Worm (Caenorhabditis elegans) whole organism, L1 larva: Measurements from ENCODE around the gene tnt-2.

Experiments used
- C34B4.2 ChIP-seq: sonication (generic microtip); optimal IDR thresholded peaks from 2 replicates; lab custom pipeline; 2017; ENCODE audit warnings: mild to moderate bottlenecking, missing genetic modification characterization, missing compliant biosample characterization
- F16B12.6 ChIP-seq: fragments of 150-350 bp; optimal IDR thresholded peaks from 2 replicates; lab custom pipeline; 2014; ENCODE audit warnings: missing biosample characterization, missing genetic modification characterization
- Y116A8C.19 ChIP-seq: sonication (generic microtip); optimal IDR thresholded peaks from 2 replicates; lab custom pipeline; 2016; ENCODE audit warnings: missing compliant biosample characterization, missing genetic modification characterization, borderline replicate concordance
- blmp-1 ChIP-seq: fragments of 150-350 bp; optimal IDR thresholded peaks from 2 replicates; lab custom pipeline; 2014; ENCODE audit warnings: missing biosample characterization, missing genetic modification characterization
- ces-1 ChIP-seq: fragments of 150-350 bp; optimal IDR thresholded peaks from 2 replicates; lab custom pipeline; 2014; ENCODE audit warnings: missing biosample characterization, missing genetic modification reagents, missing genetic modification characterization
- efl-1 ChIP-seq, 4 experiments: fragments of 150-350 bp; optimal IDR thresholded peaks in 3 of 4; peaks in 1 of 4; 1 replicate in 1 of 4; 2 replicates in 3 of 4; lab custom pipeline; 2014; ENCODE audit warnings: missing biosample characterization in 2 of 4, missing genetic modification characterization in 2 of 4, missing genetic modification reagents in 2 of 4
- elt-2 ChIP-seq: sonication (generic microtip); optimal IDR thresholded peaks from 2 replicates; lab custom pipeline; 2016; ENCODE audit warnings: missing genetic modification characterization, mild to moderate bottlenecking, inconsistent platforms, missing compliant biosample characterization, missing genetic modification reagents
- ets-5 ChIP-seq: fragments of 200-800 bp; sonication (Bioruptor generic); IDR thresholded peaks from 2 replicates; pipeline ENCODE4 v1.3.6; 2022; ENCODE audit warnings: missing genetic modification characterization, missing compliant biosample characterization
- fkh-10 ChIP-seq: sonication (generic microtip); optimal IDR thresholded peaks from 2 replicates; lab custom pipeline; 2017; ENCODE audit warnings: missing biosample characterization, missing genetic modification reagents, missing genetic modification characterization
- hpl-2 ChIP-seq: fragments of 150-350 bp; optimal IDR thresholded peaks from 2 replicates; lab custom pipeline; 2014; ENCODE audit warnings: missing biosample characterization, missing genetic modification reagents, missing genetic modification characterization
- irx-1 ChIP-seq: sonication (generic microtip); optimal IDR thresholded peaks from 2 replicates; lab custom pipeline; 2016; ENCODE audit warnings: missing genetic modification characterization, missing compliant biosample characterization
- isw-1 ChIP-seq: fragments of 200-800 bp; sonication (Bioruptor generic); IDR thresholded peaks from 2 replicates; pipeline ENCODE4 v1.3.6; 2022; ENCODE audit warnings: missing genetic modification characterization, missing compliant biosample characterization
- lin-14 ChIP-seq: fragments of 200-800 bp; sonication (Bioruptor generic); optimal IDR thresholded peaks from 2 replicates; lab custom pipeline; 2018; ENCODE audit warnings: mild to moderate bottlenecking, missing genetic modification characterization, moderate library complexity, missing compliant biosample characterization
- lin-15B ChIP-seq: fragments of 150-350 bp; sonication (generic microtip); optimal IDR thresholded peaks from 3 replicates; lab custom pipeline; 2014; ENCODE audit warnings: missing biosample characterization, missing genetic modification characterization
- lin-35 ChIP-seq, 2 experiments: fragments of 150-350 bp; optimal IDR thresholded peaks; 2 replicates each; lab custom pipeline; 2014; ENCODE audit warnings: missing biosample characterization in 2 of 2, missing genetic modification characterization in 2 of 2, missing genetic modification reagents in 2 of 2
- nhr-19 ChIP-seq: fragments of 200-800 bp; sonication (Bioruptor generic); conservative IDR thresholded peaks from 2 replicates; pipeline ENCODE4 v1.3.6; 2022; ENCODE audit warnings: missing genetic modification characterization, missing compliant biosample characterization
- nhr-20 ChIP-seq: sonication (generic microtip); optimal IDR thresholded peaks from 2 replicates; lab custom pipeline; 2016; ENCODE audit warnings: mild to moderate bottlenecking, missing genetic modification characterization, missing compliant biosample characterization
- nhr-237 ChIP-seq: fragments of 150-350 bp; optimal IDR thresholded peaks from 2 replicates; lab custom pipeline; 2014; ENCODE audit warnings: missing biosample characterization, missing genetic modification characterization
- nhr-28 ChIP-seq: fragments of 150-350 bp; optimal IDR thresholded peaks from 2 replicates; lab custom pipeline; 2014; ENCODE audit warnings: missing biosample characterization, missing genetic modification characterization
- nhr-47 ChIP-seq: sonication (generic microtip); optimal IDR thresholded peaks from 2 replicates; lab custom pipeline; 2016; ENCODE audit warnings: mild to moderate bottlenecking, missing genetic modification characterization, moderate library complexity, missing compliant biosample characterization
- nhr-77 ChIP-seq: fragments of 150-350 bp; optimal IDR thresholded peaks from 2 replicates; lab custom pipeline; 2014; ENCODE audit warnings: missing biosample characterization, missing genetic modification characterization
- nhr-85 ChIP-seq: sonication (generic microtip); peaks from one replicate; lab custom pipeline; 2016; ENCODE audit warnings: missing genetic modification characterization, inconsistent platforms, missing compliant biosample characterization
- pax-3 ChIP-seq: fragments of 200-800 bp; sonication (Bioruptor generic); optimal IDR thresholded peaks from 2 replicates; lab custom pipeline; 2018; ENCODE audit warnings: mild to moderate bottlenecking, missing genetic modification characterization, moderate library complexity, missing compliant biosample characterization
- pqm-1 ChIP-seq: sonication (generic microtip); optimal IDR thresholded peaks from 3 replicates; lab custom pipeline; 2017; ENCODE audit warnings: missing biosample characterization, missing genetic modification characterization
- rnt-1 ChIP-seq: sonication (generic microtip); optimal IDR thresholded peaks from 2 replicates; lab custom pipeline; 2016; ENCODE audit warnings: mild to moderate bottlenecking, missing genetic modification characterization, moderate library complexity, missing compliant biosample characterization
- snu-23 ChIP-seq: sonication (generic microtip); optimal IDR thresholded peaks from 2 replicates; lab custom pipeline; 2016; ENCODE audit warnings: missing genetic modification characterization, missing compliant biosample characterization
- sptf-1 ChIP-seq: fragments of 150-350 bp; optimal IDR thresholded peaks from 2 replicates; lab custom pipeline; 2014; ENCODE audit warnings: missing biosample characterization, missing genetic modification characterization
- sup-37 ChIP-seq: fragments of 200-800 bp; sonication (Bioruptor generic); optimal IDR thresholded peaks from 2 replicates; lab custom pipeline; 2018; ENCODE audit warnings: mild to moderate bottlenecking, missing genetic modification characterization, missing compliant biosample characterization
- unc-86 ChIP-seq: sonication (generic microtip); optimal IDR thresholded peaks from 2 replicates; lab custom pipeline; 2016; ENCODE audit warnings: missing genetic modification characterization, missing compliant biosample characterization
- unc-98 ChIP-seq: fragments of 200-800 bp; sonication (Bioruptor generic); IDR thresholded peaks from 2 replicates; pipeline ENCODE4 v1.3.6; 2022; ENCODE audit warnings: missing genetic modification characterization, missing compliant biosample characterization
- zip-4 ChIP-seq: fragments of 200-800 bp; sonication (Bioruptor generic); optimal IDR thresholded peaks from 2 replicates; lab custom pipeline; 2018; ENCODE audit warnings: mild to moderate bottlenecking, missing genetic modification characterization, moderate library complexity, missing compliant biosample characterization
- ztf-4 ChIP-seq: fragments of 150-350 bp; optimal IDR thresholded peaks from 2 replicates; lab custom pipeline; 2014; ENCODE audit warnings: missing biosample characterization, missing genetic modification characterization

The tnt-2 gene

ce11 chrX:8721273-8721672 is 2.1 kb downstream of the tnt-2 start:
- TF ChIP-seq lin-14 (GFP tag; lab: Kevin White, UChicago) (peak; percentile 43), nhr-77 (tag; lab: Kevin White, UChicago) (peak; percentile 31), sptf-1 (tag; lab: Kevin White, UChicago) (no peak)

ce11 chrX:8720658-8721057 is 2.7 kb downstream of the tnt-2 start, which contains the start of gene F53A9.9:
TSS of gene F53A9.9 (minus strand) at chrX:8720758.
- no peak for TF ChIP-seq nhr-20 (tag; lab: Kevin White, UChicago)
- no peak for TF ChIP-seq sup-37 (GFP tag; lab: Kevin White, UChicago)
- TF ChIP-seq blmp-1: no peak
- TF ChIP-seq efl-1 (optimal IDR thresholded peaks at IDR 0.05; lab: Kevin White, UChicago): no peak
- no peak for TF ChIP-seq efl-1 (GFP tag; optimal IDR thresholded peaks at IDR 0.05 in 1 of 2; lab: Kevin White, UChicago)
- TF ChIP-seq ztf-4: no peak
- no peak for TF ChIP-seq pqm-1
- no peak for TF ChIP-seq rnt-1 (tag; lab: Kevin White, UChicago)
- TF ChIP-seq nhr-19 (GFP tag; lab: Robert Waterston, UW): no peak
- no peak for TF ChIP-seq hpl-2 (GFP tag; lab: Kevin White, UChicago)
- TF ChIP-seq nhr-47 (tag; lab: Kevin White, UChicago): no peak
- TF ChIP-seq zip-4: no peak
- no peak for TF ChIP-seq nhr-28 (tag; lab: Kevin White, UChicago)

ce11 chrX:8719888-8720287 is 3.5 kb downstream of the tnt-2 start:
- TF ChIP-seq unc-86 (tag; lab: Kevin White, UChicago): no peak
- TF ChIP-seq elt-2 (tag; lab: Kevin White, UChicago): peak; percentile 48
- no peak for TF ChIP-seq fkh-10 (GFP tag; lab: Kevin White, UChicago)
- peak in 1 of 2 experiments; percentile 2 for TF ChIP-seq lin-35 (GFP tag; optimal IDR thresholded peaks at IDR 0.05; lab: Kevin White, UChicago)
- no peak for TF ChIP-seq isw-1 (GFP tag; lab: Robert Waterston, UW)
- no peak for TF ChIP-seq C34B4.2
- TF ChIP-seq lin-15B: no peak
- no peak for TF ChIP-seq F16B12.6 (tag; lab: Kevin White, UChicago)
- no peak for TF ChIP-seq ets-5 (GFP tag; lab: Robert Waterston, UW)
- TF ChIP-seq snu-23 (GFP tag; lab: Kevin White, UChicago): no peak
- TF ChIP-seq nhr-20 (tag; lab: Kevin White, UChicago): peak; percentile 49
- no peak for TF ChIP-seq Y116A8C.19

- TF ChIP-seq ces-1 (GFP tag; lab: Kevin White, UChicago) (no peak), elt-2 (tag; lab: Kevin White, UChicago) (peak; percentile 9), hpl-2 (GFP tag; lab: Kevin White, UChicago) (no peak), lin-35 (GFP tag; optimal IDR thresholded peaks at IDR 0.05; lab: Kevin White, UChicago) (peak in 1 of 2 experiments; percentile 4), irx-1 (tag; lab: Kevin White, UChicago) (no peak), pax-3 (tag; lab: Kevin White, UChicago) (peak; percentile 11), C34B4.2 (no peak)
Observed at ce11 chrX:8718856-8719255, 4.5 kb downstream of the tnt-2 start, which contains the start of gene F53A9.8. TSS of gene F53A9.8 (minus strand) at chrX:8718904.

ce11 chrX:8718153-8718552 is 5.2 kb downstream of the tnt-2 start:
- TF ChIP-seq efl-1 (optimal IDR thresholded peaks at IDR 0.05; lab: Kevin White, UChicago) (no peak), efl-1 (GFP tag; optimal IDR thresholded peaks at IDR 0.05 in 1 of 2; lab: Kevin White, UChicago) (peak in 1 of 2 experiments; percentile 5), ces-1 (GFP tag; lab: Kevin White, UChicago) (no peak), nhr-237 (tag; lab: Kevin White, UChicago) (no peak), nhr-47 (tag; lab: Kevin White, UChicago) (no peak)
- TF ChIP-seq, all 84 proteins: peak for 1

- no peak for TF ChIP-seq unc-98 (GFP tag; lab: Robert Waterston, UW)
- TF ChIP-seq nhr-85: peak; percentile 35
Observed at ce11 chrX:8716822-8717221, 6.5 kb downstream of the tnt-2 start, which contains the start of gene F53A9.7. TSS of gene F53A9.7 (minus strand) at chrX:8716922.
